Worm (Caenorhabditis elegans): ENCODE results near the gene F23A7.8.

F23A7.8 gene

ce11 chrX:16199200-16199764 is 13.9 kb upstream of the F23A7.8 start, which contains the start of gene R11.3:
Gene R11.3, minus strand, starts transcription at chrX:16199250.
- TF ChIP-seq unc-62 (GFP tag; optimal IDR thresholded peaks at IDR 0.05) (no peak), nhr-11 (tag; optimal IDR thresholded peaks at IDR 0.05) (no peak), ceh-28 (tag; optimal IDR thresholded peaks at IDR 0.05) (no peak), pha-4 (tag; optimal IDR thresholded peaks at IDR 0.05) (no peak), eor-1 (tag; optimal IDR thresholded peaks at IDR 0.05) (no peak), fkh-2 (tag; optimal IDR thresholded peaks at IDR 0.05) (no peak), elt-1 (tag; optimal IDR thresholded peaks at IDR 0.05) (no peak), nhr-77 (tag; optimal IDR thresholded peaks at IDR 0.05) (no peak), sea-2 (GFP tag; optimal IDR thresholded peaks at IDR 0.05) (no peak), nhr-43 (tag; optimal IDR thresholded peaks at IDR 0.05; ENCODE audit: poor library complexity, severe bottlenecking) (no peak), pqm-1 (tag; optimal IDR thresholded peaks at IDR 0.05) (no peak), zag-1 (tag; optimal IDR thresholded peaks at IDR 0.05) (no peak), aly-2 (tag; optimal IDR thresholded peaks at IDR 0.05) (no peak), unc-39 (tag; optimal IDR thresholded peaks at IDR 0.05) (no peak), egl-27 (tag; optimal IDR thresholded peaks at IDR 0.05) (no peak), R02D3.7 (tag; optimal IDR thresholded peaks at IDR 0.05) (no peak), elt-3 (tag; optimal IDR thresholded peaks at IDR 0.05) (no peak), tbx-2 (tag; optimal IDR thresholded peaks at IDR 0.05) (no peak), elt-2 (tag; optimal IDR thresholded peaks at IDR 0.05) (no peak)

DNA sequence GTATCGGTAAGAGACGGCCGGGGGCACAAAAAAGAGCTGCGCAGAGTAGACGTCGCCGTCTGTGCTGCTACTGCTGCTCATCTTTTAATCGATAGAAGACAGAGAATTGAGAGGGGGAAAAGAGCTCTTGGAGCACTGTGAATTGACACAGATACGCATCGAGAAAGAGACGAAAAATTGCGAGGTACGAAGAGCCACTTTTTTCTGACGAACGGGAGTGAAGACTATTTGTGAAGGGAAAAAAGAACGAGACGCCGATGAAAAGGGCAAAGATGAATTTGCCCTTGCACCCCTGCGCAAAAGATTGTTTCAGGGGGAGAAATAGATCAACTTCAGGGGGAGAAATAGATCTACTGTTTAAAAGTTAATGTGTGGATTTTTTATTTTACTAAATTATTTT is 10.9 kb upstream of the F23A7.8 start:
- no peak for TF ChIP-seq fos-1 (tag; optimal IDR thresholded peaks at IDR 0.05)
- peak; percentile 14 for TF ChIP-seq lin-15B (tag; optimal IDR thresholded peaks at IDR 0.05)
- TF ChIP-seq elt-1 (tag; optimal IDR thresholded peaks at IDR 0.05): no peak
- no peak for TF ChIP-seq ama-1 (optimal IDR thresholded peaks at IDR 0.05)
- no peak for TF ChIP-seq nhr-11 (tag; optimal IDR thresholded peaks at IDR 0.05)
- peak; percentile 11 for TF ChIP-seq pha-4 (tag; optimal IDR thresholded peaks at IDR 0.05)
- TF ChIP-seq egl-5 (tag; optimal IDR thresholded peaks at IDR 0.05): peak; percentile 38
- TF ChIP-seq nhr-67 (tag; optimal IDR thresholded peaks at IDR 0.05): no peak
- TF ChIP-seq snpc-4 (tag; optimal IDR thresholded peaks at IDR 0.05): peak; percentile 44
- TF ChIP-seq ceh-82 (tag; optimal IDR thresholded peaks at IDR 0.05): peak; percentile 4
- peak; percentile 30 for TF ChIP-seq hmg-11 (tag; optimal IDR thresholded peaks at IDR 0.05)
- TF ChIP-seq tbx-2 (tag; optimal IDR thresholded peaks at IDR 0.05): peak; percentile 80
- peak; percentile 49 for TF ChIP-seq nfya-1 (tag; optimal IDR thresholded peaks at IDR 0.05; ENCODE audit: insufficient read depth)
- peak; percentile 53 for TF ChIP-seq fkh-10 (GFP tag; optimal IDR thresholded peaks at IDR 0.05)
- TF ChIP-seq ceh-28 (tag; optimal IDR thresholded peaks at IDR 0.05): peak; percentile 72
- TF ChIP-seq unc-39 (tag; optimal IDR thresholded peaks at IDR 0.05): no peak
- peak; percentile 80 for TF ChIP-seq lin-39 (tag; optimal IDR thresholded peaks at IDR 0.05)
- TF ChIP-seq skn-1 (tag; optimal IDR thresholded peaks at IDR 0.05): peak; percentile 31
- no peak for TF ChIP-seq nhr-23 (tag; optimal IDR thresholded peaks at IDR 0.05)

ce11 chrX:16204310-16204709 is 8.9 kb upstream of the F23A7.8 start:
- TF ChIP-seq snpc-4 (tag; optimal IDR thresholded peaks at IDR 0.05) (no peak), pha-4 (tag; optimal IDR thresholded peaks at IDR 0.05) (no peak), elt-1 (tag; optimal IDR thresholded peaks at IDR 0.05) (no peak), lsy-12 (tag; optimal IDR thresholded peaks at IDR 0.05) (no peak), ztf-11 (tag; optimal IDR thresholded peaks at IDR 0.05) (no peak), ceh-9 (tag; optimal IDR thresholded peaks at IDR 0.05) (no peak), zag-1 (tag; optimal IDR thresholded peaks at IDR 0.05) (no peak), ceh-16 (tag; optimal IDR thresholded peaks at IDR 0.05) (no peak), nhr-77 (tag; optimal IDR thresholded peaks at IDR 0.05) (no peak)

- TF ChIP-seq nhr-23 (tag; optimal IDR thresholded peaks at IDR 0.05) (peak; percentile 56), zag-1 (tag; optimal IDR thresholded peaks at IDR 0.05) (no peak), lsy-12 (tag; optimal IDR thresholded peaks at IDR 0.05) (peak; percentile 15), nfya-1 (tag; optimal IDR thresholded peaks at IDR 0.05; ENCODE audit: insufficient read depth) (peak; percentile 54), lin-15B (tag; optimal IDR thresholded peaks at IDR 0.05) (no peak), pha-4 (tag; optimal IDR thresholded peaks at IDR 0.05) (peak; percentile 74), elt-1 (tag; optimal IDR thresholded peaks at IDR 0.05) (no peak), skn-1 (tag; optimal IDR thresholded peaks at IDR 0.05) (peak; percentile 72), unc-62 (GFP tag; optimal IDR thresholded peaks at IDR 0.05) (no peak), R02D3.7 (tag; optimal IDR thresholded peaks at IDR 0.05) (peak; percentile 48), nhr-43 (tag; optimal IDR thresholded peaks at IDR 0.05; ENCODE audit: poor library complexity, severe bottlenecking) (peak; percentile 44), unc-39 (tag; optimal IDR thresholded peaks at IDR 0.05) (no peak), jun-1 (tag; optimal IDR thresholded peaks at IDR 0.05) (peak; percentile 81), fkh-10 (GFP tag; optimal IDR thresholded peaks at IDR 0.05) (peak; percentile 61), ceh-9 (tag; optimal IDR thresholded peaks at IDR 0.05) (no peak), nhr-11 (tag; optimal IDR thresholded peaks at IDR 0.05) (peak; percentile 50), egl-5 (tag; optimal IDR thresholded peaks at IDR 0.05) (peak; percentile 20), ceh-28 (tag; optimal IDR thresholded peaks at IDR 0.05) (peak; percentile 95), aly-2 (tag; optimal IDR thresholded peaks at IDR 0.05) (no peak), sea-2 (GFP tag; optimal IDR thresholded peaks at IDR 0.05) (no peak), nhr-77 (tag; optimal IDR thresholded peaks at IDR 0.05) (peak; percentile 39), ZK546.5 (tag; optimal IDR thresholded peaks at IDR 0.05) (no peak), pqm-1 (tag; optimal IDR thresholded peaks at IDR 0.05) (peak; percentile 12), ztf-11 (tag; optimal IDR thresholded peaks at IDR 0.05) (no peak), tbx-2 (tag; optimal IDR thresholded peaks at IDR 0.05) (peak; percentile 84), nhr-28 (tag; optimal IDR thresholded peaks at IDR 0.05) (no peak), lin-39 (tag; optimal IDR thresholded peaks at IDR 0.05) (peak; percentile 54), nhr-25 (tag; optimal IDR thresholded peaks at IDR 0.05) (peak; percentile 43), elt-2 (tag; optimal IDR thresholded peaks at IDR 0.05) (peak; percentile 50), hmg-11 (tag; optimal IDR thresholded peaks at IDR 0.05) (peak; percentile 77), mml-1 (tag; optimal IDR thresholded peaks at IDR 0.05) (no peak), snpc-4 (tag; optimal IDR thresholded peaks at IDR 0.05) (peak; percentile 60), ztf-4 (tag; optimal IDR thresholded peaks at IDR 0.05) (no peak)
Measured at ce11 chrX:16205880-16206279, 7.3 kb upstream of the F23A7.8 start.
